Worm (Caenorhabditis elegans) whole organism, mixed stage, embryonic: ENCODE results near the gene nud-1.

Experiments
- bed-3 ChIP-seq: fragments of 200-800 bp; sonication (Bioruptor generic); optimal IDR thresholded peaks from 3 replicates; lab custom pipeline; 2018; ENCODE audit warnings: mild to moderate bottlenecking, missing genetic modification characterization, moderate library complexity, missing compliant biosample characterization
- blmp-1 ChIP-seq: fragments of 150-350 bp; optimal IDR thresholded peaks from 2 replicates; lab custom pipeline; 2014; ENCODE audit warnings: missing biosample characterization, missing genetic modification characterization
- ceh-39 ChIP-seq: fragments of 150-350 bp; optimal IDR thresholded peaks from 2 replicates; lab custom pipeline; 2014; ENCODE audit warnings: missing biosample characterization, missing genetic modification characterization
- ceh-43 ChIP-seq: fragments of 200-800 bp; sonication (Bioruptor generic); optimal IDR thresholded peaks from 2 replicates; lab custom pipeline; 2018; ENCODE audit warnings: mild to moderate bottlenecking, missing genetic modification characterization, moderate library complexity, missing compliant biosample characterization
- ceh-83 ChIP-seq: fragments of 200-800 bp; sonication (Bioruptor generic); optimal IDR thresholded peaks from 2 replicates; lab custom pipeline; 2018; ENCODE audit warnings: mild to moderate bottlenecking, missing genetic modification characterization, missing compliant biosample characterization
- ces-1 ChIP-seq: fragments of 150-350 bp; optimal IDR thresholded peaks from 2 replicates; lab custom pipeline; 2014; ENCODE audit warnings: missing biosample characterization, missing genetic modification reagents, missing genetic modification characterization
- cnd-1 ChIP-seq: fragments of 200-800 bp; sonication (Bioruptor generic); optimal IDR thresholded peaks from 2 replicates; lab custom pipeline; 2018; ENCODE audit warnings: mild to moderate bottlenecking, missing genetic modification characterization, missing compliant biosample characterization
- drap-1 ChIP-seq: fragments of 200-800 bp; sonication (Bioruptor generic); optimal IDR thresholded peaks from 3 replicates; lab custom pipeline; 2018; ENCODE audit warnings: mild to moderate bottlenecking, missing genetic modification characterization, missing compliant biosample characterization
- elt-1 ChIP-seq: sonication (generic microtip); optimal IDR thresholded peaks from 2 replicates; lab custom pipeline; 2017; ENCODE audit warnings: missing genetic modification characterization, mild to moderate bottlenecking, missing compliant biosample characterization, antibody characterized with exemption, moderate library complexity, borderline replicate concordance; ENCODE audit not compliant: insufficient read depth
- elt-3 ChIP-seq: fragments of 150-350 bp; optimal IDR thresholded peaks from 2 replicates; lab custom pipeline; 2014; ENCODE audit warnings: missing biosample characterization, missing genetic modification characterization
- flh-1 ChIP-seq: fragments of 200-800 bp; sonication (Bioruptor generic); optimal IDR thresholded peaks from 2 replicates; lab custom pipeline; 2018; ENCODE audit warnings: mild to moderate bottlenecking, missing genetic modification characterization, moderate library complexity, missing compliant biosample characterization
- ham-2 ChIP-seq: fragments of 200-800 bp; sonication (Bioruptor generic); optimal IDR thresholded peaks from 2 replicates; lab custom pipeline; 2018; ENCODE audit warnings: mild to moderate bottlenecking, missing genetic modification characterization, missing compliant biosample characterization
- hlh-1 ChIP-seq: fragments of 150-350 bp; optimal IDR thresholded peaks from 2 replicates; lab custom pipeline; 2014; ENCODE audit warnings: missing biosample characterization, missing genetic modification reagents, missing genetic modification characterization
- lin-13 ChIP-seq: fragments of 150-350 bp; optimal IDR thresholded peaks from 2 replicates; lab custom pipeline; 2014; ENCODE audit warnings: missing biosample characterization, missing genetic modification characterization
- lin-32 ChIP-seq: fragments of 200-800 bp; sonication (Bioruptor generic); optimal IDR thresholded peaks from 2 replicates; lab custom pipeline; 2018; ENCODE audit warnings: mild to moderate bottlenecking, missing genetic modification characterization, missing compliant biosample characterization
- lsy-2 ChIP-seq: fragments of 150-350 bp; optimal IDR thresholded peaks from 2 replicates; lab custom pipeline; 2014; ENCODE audit warnings: missing biosample characterization, missing genetic modification characterization
- mab-5 ChIP-seq: fragments of 150-350 bp; optimal IDR thresholded peaks from 2 replicates; lab custom pipeline; 2014; ENCODE audit warnings: missing biosample characterization, missing genetic modification characterization
- mep-1 ChIP-seq: fragments of 150-350 bp; optimal IDR thresholded peaks from 2 replicates; lab custom pipeline; 2017; ENCODE audit warnings: missing biosample characterization, missing genetic modification reagents, missing genetic modification characterization, inconsistent platforms
- mls-2 ChIP-seq: sonication (generic microtip); optimal IDR thresholded peaks from 2 replicates; lab custom pipeline; 2016; ENCODE audit warnings: mild to moderate bottlenecking, missing genetic modification characterization, moderate library complexity, missing compliant biosample characterization
- nhr-2 ChIP-seq: fragments of 150-350 bp; optimal IDR thresholded peaks from 2 replicates; lab custom pipeline; 2014; ENCODE audit warnings: missing biosample characterization, missing genetic modification characterization
- nhr-237 ChIP-seq: fragments of 150-350 bp; optimal IDR thresholded peaks from 2 replicates; lab custom pipeline; 2014; ENCODE audit warnings: missing biosample characterization, missing genetic modification characterization
- nhr-28 ChIP-seq: fragments of 150-350 bp; optimal IDR thresholded peaks from 2 replicates; lab custom pipeline; 2014; ENCODE audit warnings: missing biosample characterization, missing genetic modification characterization
- nhr-76 ChIP-seq: sonication (generic microtip); optimal IDR thresholded peaks from 2 replicates; lab custom pipeline; 2017; ENCODE audit warnings: missing biosample characterization, missing genetic modification characterization
- pha-4 ChIP-seq: fragments of 150-350 bp; optimal IDR thresholded peaks from 2 replicates; lab custom pipeline; 2018; ENCODE audit warnings: missing biosample characterization, missing genetic modification reagents, missing genetic modification characterization
- sem-2 ChIP-seq: fragments of 200-800 bp; sonication (Bioruptor generic); optimal IDR thresholded peaks from 2 replicates; lab custom pipeline; 2018; ENCODE audit warnings: mild to moderate bottlenecking, missing genetic modification characterization, missing compliant biosample characterization
- snpc-4 ChIP-seq: fragments of 150-350 bp; optimal IDR thresholded peaks from 2 replicates; lab custom pipeline; 2014; ENCODE audit warnings: missing biosample characterization, missing genetic modification characterization
- tbx-8 ChIP-seq: fragments of 200-800 bp; sonication (Bioruptor generic); optimal IDR thresholded peaks from 2 replicates; lab custom pipeline; 2018; ENCODE audit warnings: mild to moderate bottlenecking, missing genetic modification characterization, moderate library complexity, missing compliant biosample characterization
- unc-39 ChIP-seq: fragments of 150-350 bp; optimal IDR thresholded peaks from 2 replicates; lab custom pipeline; 2014; ENCODE audit warnings: missing biosample characterization, missing genetic modification characterization
- unc-62 ChIP-seq: fragments of 150-350 bp; optimal IDR thresholded peaks from 2 replicates; lab custom pipeline; 2014; ENCODE audit warnings: missing biosample characterization, missing genetic modification reagents, missing genetic modification characterization
- zip-8 ChIP-seq: fragments of 150-350 bp; optimal IDR thresholded peaks from 2 replicates; lab custom pipeline; 2014; ENCODE audit warnings: missing biosample characterization, missing genetic modification characterization
- ztf-11 ChIP-seq: fragments of 150-350 bp; optimal IDR thresholded peaks from 2 replicates; lab custom pipeline; 2014; ENCODE audit warnings: missing biosample characterization, missing genetic modification characterization

The nud-1 gene

DNA sequence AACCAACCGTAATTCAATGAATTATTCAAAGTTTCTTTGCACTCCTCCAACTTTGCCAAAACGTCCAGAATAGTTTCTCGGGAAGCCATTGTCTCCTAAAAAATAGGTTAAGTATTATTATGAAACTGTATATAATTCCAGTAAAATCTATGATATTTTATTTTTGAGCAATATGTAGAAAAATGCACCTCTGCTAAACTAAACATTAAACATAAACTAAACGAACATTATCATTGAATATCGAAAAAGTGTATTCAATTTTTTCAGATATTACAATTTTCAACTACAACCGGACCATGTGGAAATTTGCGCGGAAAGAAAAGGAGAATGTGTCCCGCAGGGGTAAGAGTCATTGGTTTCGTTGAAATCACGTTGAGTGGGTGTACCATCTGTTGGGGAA lies 1.7 kb upstream of the nud-1 start, which contains the start of gene F53A2.3:
TSS of gene F53A2.3 (minus strand) at position 101 of the 400 bp plus-strand sequence.
- no peak for TF ChIP-seq mep-1 (tag; lab: Kevin White, UChicago)
- TF ChIP-seq ceh-83 (GFP tag; lab: Kevin White, UChicago): no peak
- no peak for TF ChIP-seq pha-4
- TF ChIP-seq bed-3 (GFP tag; lab: Kevin White, UChicago): no peak
- TF ChIP-seq drap-1 (GFP tag; lab: Kevin White, UChicago): no peak
- no peak for TF ChIP-seq tbx-8 (GFP tag; lab: Kevin White, UChicago)
- TF ChIP-seq lsy-2 (tag; lab: Kevin White, UChicago): no peak
- no peak for TF ChIP-seq ceh-43
- TF ChIP-seq ceh-39 (tag; lab: Kevin White, UChicago): no peak
- TF ChIP-seq snpc-4 (tag; lab: Kevin White, UChicago): no peak

DNA sequence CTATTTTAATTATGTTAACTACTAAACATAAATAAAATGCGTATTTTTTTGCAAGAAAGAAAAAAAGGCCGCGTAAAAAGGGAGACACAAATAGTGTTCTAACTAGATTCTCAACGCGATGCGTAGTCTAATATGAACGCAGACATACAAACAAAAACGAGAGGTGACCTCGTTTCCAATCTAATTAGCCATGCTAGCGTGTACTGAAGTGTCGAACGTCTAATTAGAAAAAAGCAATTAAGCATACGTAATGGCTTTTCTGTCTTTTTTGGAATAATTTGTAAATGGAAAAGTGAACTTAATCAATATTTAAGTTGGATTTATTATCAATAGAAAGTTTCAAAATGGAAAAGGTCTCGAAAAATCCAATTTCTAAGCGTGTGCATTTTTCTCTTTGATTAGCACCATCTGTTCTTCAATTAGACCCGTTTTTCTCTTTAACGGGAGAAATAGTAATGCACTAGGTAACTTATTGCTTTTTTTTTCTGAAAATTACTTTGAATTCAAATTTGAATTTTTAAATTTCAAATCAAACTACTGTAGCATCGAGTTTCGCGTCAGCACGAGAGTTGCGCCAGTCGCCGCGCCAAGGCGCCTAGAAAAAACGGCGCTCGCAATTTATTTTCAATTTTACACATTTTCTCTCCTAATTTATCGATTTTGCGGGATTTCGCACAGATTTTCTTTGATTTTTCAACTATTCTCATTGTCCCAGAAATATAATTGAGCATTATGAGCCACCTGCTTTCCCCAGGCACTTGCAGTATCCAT lies 638 bp upstream of the nud-1 start:
- no peak for TF ChIP-seq ceh-43
- no peak for TF ChIP-seq elt-3 (tag; lab: Kevin White, UChicago)
- TF ChIP-seq unc-62 (GFP tag; lab: Kevin White, UChicago): no peak
- TF ChIP-seq mls-2 (tag; lab: Kevin White, UChicago): no peak
- TF ChIP-seq lin-32: no peak
- peak; percentile 30 for TF ChIP-seq ham-2 (GFP tag; lab: Kevin White, UChicago)
- no peak for TF ChIP-seq lin-13
- no peak for TF ChIP-seq nhr-2
- no peak for TF ChIP-seq nhr-76 (tag; lab: Kevin White, UChicago)
- TF ChIP-seq pha-4: no peak
- no peak for TF ChIP-seq unc-39 (tag; lab: Kevin White, UChicago)
- TF ChIP-seq mab-5 (tag; lab: Kevin White, UChicago): no peak
- no peak for TF ChIP-seq bed-3 (GFP tag; lab: Kevin White, UChicago)
- TF ChIP-seq lsy-2 (tag; lab: Kevin White, UChicago): no peak
- no peak for TF ChIP-seq nhr-237 (tag; lab: Kevin White, UChicago)
- peak; percentile 98 for TF ChIP-seq ces-1 (GFP tag; lab: Kevin White, UChicago)
- no peak for TF ChIP-seq ceh-83 (GFP tag; lab: Kevin White, UChicago)

- no peak for TF ChIP-seq nhr-237 (tag; lab: Kevin White, UChicago)
- TF ChIP-seq nhr-28 (tag; lab: Kevin White, UChicago): no peak
- no peak for TF ChIP-seq cnd-1
- no peak for TF ChIP-seq sem-2
- no peak for TF ChIP-seq ceh-39 (tag; lab: Kevin White, UChicago)
- TF ChIP-seq hlh-1 (tag; lab: Kevin White, UChicago): no peak
Observed at ce11 chrIII:13342079-13342734, 880 bp downstream of the nud-1 start, which contains the start of gene dro-1. dro-1 (plus strand) TSS chrIII:13342684.

- TF ChIP-seq elt-1: no peak
- TF ChIP-seq lin-32: no peak
- TF ChIP-seq zip-8: no peak
- TF ChIP-seq tbx-8 (GFP tag; lab: Kevin White, UChicago): no peak
- no peak for TF ChIP-seq drap-1 (GFP tag; lab: Kevin White, UChicago)
- no peak for TF ChIP-seq blmp-1 (tag; lab: Kevin White, UChicago)
- no peak for TF ChIP-seq ztf-11 (tag; lab: Kevin White, UChicago)
- no peak for TF ChIP-seq lsy-2 (tag; lab: Kevin White, UChicago)
- no peak for TF ChIP-seq mab-5 (tag; lab: Kevin White, UChicago)
- TF ChIP-seq mep-1 (tag; lab: Kevin White, UChicago): no peak
- no peak for TF ChIP-seq nhr-2
- no peak for TF ChIP-seq flh-1 (GFP tag; lab: Kevin White, UChicago)
- no peak for TF ChIP-seq nhr-76 (tag; lab: Kevin White, UChicago)
- no peak for TF ChIP-seq ceh-83 (GFP tag; lab: Kevin White, UChicago)
- no peak for TF ChIP-seq unc-62 (GFP tag; lab: Kevin White, UChicago)
- TF ChIP-seq cnd-1: no peak
- TF ChIP-seq, all 35 proteins: peak for 0
Observed at ce11 chrIII:13343117-13343516, 1.8 kb downstream of the nud-1 start, which contains the start of gene ife-1. ife-1 (plus strand) TSS chrIII:13343417.
